Fruit fly (Drosophila melanogaster) whole organism, prepupa: Measurements from ENCODE around the gene Ref1.

Experiments
- CG1621 ChIP-seq: fragments of 200-800 bp; sonication (Bioruptor generic); optimal IDR thresholded peaks from 3 replicates; lab custom pipeline; 2018; ENCODE audit warnings: missing biosample characterization, mild to moderate bottlenecking, missing genetic modification characterization
- CG31627 ChIP-seq: fragments of 200-800 bp; sonication (Bioruptor generic); optimal IDR thresholded peaks from 3 replicates; lab custom pipeline; 2016; ENCODE audit warnings: missing biosample characterization, missing genetic modification characterization
- CG3919 ChIP-seq: fragments of 200-800 bp; sonication (Bioruptor generic); optimal IDR thresholded peaks from 3 replicates; lab custom pipeline; 2016; ENCODE audit warnings: missing biosample characterization, missing genetic modification characterization
- CG4318 ChIP-seq: fragments of 200-800 bp; sonication (Bioruptor generic); optimal IDR thresholded peaks from 3 replicates; lab custom pipeline; 2017; ENCODE audit warnings: missing biosample characterization, mild to moderate bottlenecking, missing genetic modification characterization
- CG6276 ChIP-seq: fragments of 200-800 bp; sonication (Bioruptor generic); optimal IDR thresholded peaks from 2 replicates; lab custom pipeline; 2017; ENCODE audit warnings: missing biosample characterization, mild to moderate bottlenecking, missing genetic modification characterization
- CG6792 ChIP-seq: fragments of 200-800 bp; sonication (Bioruptor generic); optimal IDR thresholded peaks from 3 replicates; lab custom pipeline; 2016; ENCODE audit warnings: missing biosample characterization, missing genetic modification characterization
- Hr4 ChIP-seq: fragments of 200-800 bp; sonication (Bioruptor generic); optimal IDR thresholded peaks from 3 replicates; lab custom pipeline; 2016; ENCODE audit warnings: missing biosample characterization, missing genetic modification characterization
- OdsH ChIP-seq: fragments of 200-800 bp; sonication (Bioruptor generic); optimal IDR thresholded peaks from 3 replicates; lab custom pipeline; 2016; ENCODE audit warnings: missing biosample characterization, missing genetic modification characterization
- Sox102F ChIP-seq: fragments of 200-800 bp; sonication (Bioruptor generic); optimal IDR thresholded peaks from 2 replicates; lab custom pipeline; 2016; ENCODE audit warnings: missing biosample characterization, mild to moderate bottlenecking, missing genetic modification characterization
- acj6 ChIP-seq: fragments of 200-800 bp; sonication (Bioruptor generic); optimal IDR thresholded peaks from 3 replicates; lab custom pipeline; 2016; ENCODE audit warnings: missing biosample characterization, missing genetic modification characterization
- fd59A ChIP-seq: fragments of 200-800 bp; sonication (Bioruptor generic); optimal IDR thresholded peaks from 2 replicates; lab custom pipeline; 2017; ENCODE audit warnings: missing biosample characterization, mild to moderate bottlenecking, missing genetic modification characterization, missing genetic modification reagents
- pdm3 ChIP-seq: fragments of 200-800 bp; sonication (Bioruptor generic); optimal IDR thresholded peaks from 3 replicates; lab custom pipeline; 2016; ENCODE audit warnings: missing biosample characterization, missing genetic modification characterization

DNA sequence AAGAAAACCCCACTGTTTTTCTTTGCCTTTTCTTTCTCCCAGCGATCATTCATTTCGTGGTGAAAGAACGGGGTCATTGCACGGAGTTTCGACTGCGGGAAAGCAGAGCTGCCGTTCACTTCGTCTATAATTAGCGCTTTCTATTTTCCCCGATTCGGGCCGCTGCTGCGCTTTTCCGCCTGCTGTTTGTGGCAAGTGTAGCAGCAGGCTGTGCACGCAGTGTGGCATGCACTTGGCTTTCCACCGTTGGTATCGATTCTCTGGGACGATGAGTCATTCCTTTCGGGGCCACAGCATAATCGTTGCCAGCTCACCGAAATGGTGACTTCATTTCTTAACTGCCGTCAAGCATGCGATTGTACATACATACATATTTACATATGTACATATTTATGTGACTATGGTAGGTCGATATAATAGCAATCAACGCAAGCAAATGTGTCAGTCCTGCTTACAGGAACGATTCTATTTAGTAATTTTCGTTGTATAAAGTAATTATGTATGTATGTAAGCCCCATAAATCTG is 8.7 kb upstream of the Ref1 start:
- no peak for TF ChIP-seq CG6792 (GFP tag; lab: Kevin White, UChicago)
- no peak for TF ChIP-seq OdsH (GFP tag; lab: Kevin White, UChicago)
- TF ChIP-seq pdm3 (GFP tag; lab: Kevin White, UChicago), result no peak
- no peak for TF ChIP-seq CG31627 (GFP tag; lab: Kevin White, UChicago)
- no peak for TF ChIP-seq CG3919
- TF ChIP-seq CG1621 (tag; lab: Kevin White, UChicago), result no peak
- TF ChIP-seq Sox102F, result no peak
- TF ChIP-seq CG4318 (GFP tag; lab: Kevin White, UChicago), result no peak
- no peak for TF ChIP-seq fd59A (GFP tag; lab: Kevin White, UChicago)
- TF ChIP-seq acj6 (GFP tag; lab: Kevin White, UChicago), result no peak
- no peak for TF ChIP-seq Hr4 (GFP tag; lab: Kevin White, UChicago)
- TF ChIP-seq CG6276, result no peak
